Worm (Caenorhabditis elegans): ENCODE measurements around the gene T25F10.1.

DNA sequence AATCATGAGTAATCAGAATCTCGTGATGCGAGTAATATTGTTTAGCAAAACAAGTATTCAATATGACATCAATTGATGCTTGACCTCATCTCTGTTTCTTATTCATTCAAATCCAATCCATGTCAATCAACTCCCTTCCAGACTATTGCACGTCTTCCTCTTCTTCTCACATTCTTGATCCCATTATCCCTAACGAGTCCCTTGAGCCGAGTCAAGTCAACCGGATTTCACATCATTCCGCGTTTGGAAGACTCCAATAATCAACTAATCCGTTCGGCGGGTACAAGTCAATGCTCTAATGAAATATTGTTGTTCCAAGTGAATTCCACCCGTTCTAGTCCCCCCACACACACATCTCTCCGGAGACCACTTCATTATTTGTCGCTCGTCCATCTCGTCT lies 42.0 kb upstream of the T25F10.1 start:
- TF ChIP-seq nhr-48 (tag; optimal IDR thresholded peaks at IDR 0.05) (no peak), ces-1 (GFP tag; optimal IDR thresholded peaks at IDR 0.05) (no peak), lin-13 (GFP tag; optimal IDR thresholded peaks at IDR 0.05) (no peak), daf-12 (tag; optimal IDR thresholded peaks at IDR 0.05) (no peak), hlh-11 (tag; optimal IDR thresholded peaks at IDR 0.05) (no peak), zip-11 (GFP tag; IDR thresholded peaks at IDR 0.05) (no peak), lin-15B (tag; optimal IDR thresholded peaks at IDR 0.05) (no peak), nhr-28 (tag; optimal IDR thresholded peaks at IDR 0.05) (no peak), lir-3 (tag; optimal IDR thresholded peaks at IDR 0.05) (no peak), unc-62 (GFP tag; optimal IDR thresholded peaks at IDR 0.05 in 1 of 2) (no peak), unc-62 (tag; optimal IDR thresholded peaks at IDR 0.05) (no peak), Y75B8A.6 (GFP tag; IDR thresholded peaks at IDR 0.05) (no peak), lin-39 (tag; optimal IDR thresholded peaks at IDR 0.05) (no peak)

Data from whole organism, L4 larva.